Fruit fly (Drosophila melanogaster) whole organism, embryonic: ENCODE measurements around the gene CG13077.

Experiments
- Abd-B ChIP-seq: fragments of 200-800 bp; sonication (Bioruptor generic); optimal IDR thresholded peaks from 2 replicates; lab custom pipeline; 2018; ENCODE audit warnings: missing biosample characterization, mild to moderate bottlenecking, missing genetic modification characterization, moderate library complexity
- Atf3 ChIP-seq: fragments of 200-800 bp; sonication (Bioruptor generic); optimal IDR thresholded peaks from 3 replicates; lab custom pipeline; 2016; ENCODE audit warnings: missing biosample characterization, missing genetic modification characterization
- BEAF-32 ChIP-seq: fragments of 200-800 bp; sonication (Bioruptor generic); optimal IDR thresholded peaks from 3 replicates; lab custom pipeline; 2017; ENCODE audit warnings: missing biosample characterization, missing genetic modification characterization, mild to moderate bottlenecking, moderate library complexity, missing genetic modification reagents
- Bgb ChIP-seq: fragments of 200-800 bp; sonication (Bioruptor generic); IDR thresholded peaks from 2 replicates; pipeline ENCODE4 v1.3.6; 2022; ENCODE audit warnings: missing biosample characterization, missing genetic modification characterization; ENCODE audit not compliant: partially characterized antibody
- BtbVII ChIP-seq: fragments of 200-800 bp; sonication (Bioruptor generic); optimal IDR thresholded peaks from 3 replicates; lab custom pipeline; 2017; ENCODE audit warnings: missing biosample characterization, mild to moderate bottlenecking, missing genetic modification characterization
- CG10147 ChIP-seq: fragments of 200-800 bp; sonication (Bioruptor generic); optimal IDR thresholded peaks from 2 replicates; lab custom pipeline; 2019; ENCODE audit warnings: missing biosample characterization, mild to moderate bottlenecking, missing genetic modification characterization, moderate library complexity
- CG10321 ChIP-seq: fragments of 200-800 bp; sonication (Bioruptor generic); IDR thresholded peaks from 2 replicates; pipeline ENCODE4 v1.3.6; 2022; ENCODE audit warnings: missing biosample characterization, missing genetic modification characterization
- CG10543 ChIP-seq: fragments of 200-800 bp; sonication (Bioruptor generic); optimal IDR thresholded peaks from 3 replicates; lab custom pipeline; 2017; ENCODE audit warnings: missing biosample characterization, mild to moderate bottlenecking, missing genetic modification characterization, moderate library complexity
- CG11085 ChIP-seq: fragments of 200-800 bp; sonication (Bioruptor generic); IDR thresholded peaks from 2 replicates; pipeline ENCODE4 v1.3.6; 2022; ENCODE audit warnings: missing biosample characterization, missing genetic modification characterization
- CG11093 ChIP-seq: fragments of 200-800 bp; sonication (Bioruptor generic); IDR thresholded peaks from 3 replicates; pipeline ENCODE4 v1.3.6; 2022; ENCODE audit warnings: missing biosample characterization, missing genetic modification characterization
- CG11696 ChIP-seq: fragments of 200-800 bp; sonication (Bioruptor generic); IDR thresholded peaks from 2 replicates; pipeline ENCODE4 v1.3.6; 2022; ENCODE audit warnings: missing biosample characterization, missing genetic modification characterization
- CG11723 ChIP-seq: fragments of 200-800 bp; sonication (Bioruptor generic); optimal IDR thresholded peaks from 2 replicates; lab custom pipeline; 2017; ENCODE audit warnings: missing biosample characterization, mild to moderate bottlenecking, missing genetic modification characterization
- CG12391 ChIP-seq: fragments of 200-800 bp; sonication (Bioruptor generic); optimal IDR thresholded peaks from 3 replicates; lab custom pipeline; 2018; ENCODE audit warnings: missing biosample characterization, mild to moderate bottlenecking, missing genetic modification characterization, moderate library complexity
- CG13624 ChIP-seq: fragments of 200-800 bp; sonication (Bioruptor generic); optimal IDR thresholded peaks from 2 replicates; lab custom pipeline; 2016; ENCODE audit warnings: missing biosample characterization, missing genetic modification characterization
- CG14050 ChIP-seq: fragments of 200-800 bp; sonication (Bioruptor generic); IDR thresholded peaks from 3 replicates; pipeline ENCODE4 v1.3.6; 2022; ENCODE audit warnings: missing biosample characterization, missing genetic modification characterization
- CG15514 ChIP-seq: fragments of 200-800 bp; sonication (Bioruptor generic); optimal IDR thresholded peaks from 3 replicates; lab custom pipeline; 2017; ENCODE audit warnings: missing biosample characterization, missing genetic modification characterization, mild to moderate bottlenecking, moderate library complexity, missing genetic modification reagents
- CG1647 ChIP-seq: fragments of 200-800 bp; sonication (Bioruptor generic); optimal IDR thresholded peaks from 3 replicates; lab custom pipeline; 2016; ENCODE audit warnings: missing biosample characterization, missing genetic modification characterization
- CG17912 ChIP-seq: fragments of 200-800 bp; sonication (Bioruptor generic); optimal IDR thresholded peaks from 2 replicates; lab custom pipeline; 2018; ENCODE audit warnings: missing biosample characterization, mild to moderate bottlenecking, missing genetic modification characterization
- CG2116 ChIP-seq: fragments of 200-800 bp; sonication (Bioruptor generic); optimal IDR thresholded peaks from 3 replicates; lab custom pipeline; 2018; ENCODE audit warnings: missing biosample characterization, mild to moderate bottlenecking, missing genetic modification characterization
- CG2712 ChIP-seq: fragments of 200-800 bp; optimal IDR thresholded peaks from 3 replicates; lab custom pipeline; 2019; ENCODE audit warnings: missing biosample characterization, mild to moderate bottlenecking, missing genetic modification characterization, moderate library complexity
- CG3726 ChIP-seq: fragments of 200-800 bp; sonication (Bioruptor generic); IDR thresholded peaks from 3 replicates; pipeline ENCODE4, ENCODE4 v1.3.6; 2022; ENCODE audit warnings: missing biosample characterization, missing genetic modification characterization
- CG3995 ChIP-seq: fragments of 200-800 bp; sonication (Bioruptor generic); optimal IDR thresholded peaks from 3 replicates; lab custom pipeline; 2016; ENCODE audit warnings: missing biosample characterization, missing genetic modification characterization
- CG4617 ChIP-seq: fragments of 200-800 bp; sonication (Bioruptor generic); optimal IDR thresholded peaks from 3 replicates; lab custom pipeline; 2016; ENCODE audit warnings: missing biosample characterization, missing genetic modification characterization, borderline replicate concordance
- CG9797 ChIP-seq: fragments of 200-800 bp; sonication (Bioruptor generic); optimal IDR thresholded peaks from 3 replicates; lab custom pipeline; 2018; ENCODE audit warnings: missing biosample characterization, mild to moderate bottlenecking, missing genetic modification characterization
- CTCF ChIP-seq: fragments of 200-800 bp; sonication (Bioruptor generic); optimal IDR thresholded peaks from 2 replicates; lab custom pipeline; 2017; ENCODE audit warnings: missing biosample characterization, mild to moderate bottlenecking, missing genetic modification characterization, moderate library complexity
- Camta ChIP-seq: fragments of 200-800 bp; sonication (Bioruptor generic); optimal IDR thresholded peaks from 2 replicates; lab custom pipeline; 2016; ENCODE audit warnings: missing biosample characterization, missing genetic modification characterization
- Dll ChIP-seq: fragments of 200-800 bp; sonication (Bioruptor generic); IDR thresholded peaks from 4 replicates; pipeline ENCODE4 v1.3.6; 2022; ENCODE audit warnings: missing biosample characterization, missing genetic modification characterization; ENCODE audit not compliant: partially characterized antibody
- E2f2 ChIP-seq: fragments of 200-800 bp; sonication (Bioruptor generic); IDR thresholded peaks from 2 replicates; pipeline ENCODE4 v1.3.6; 2022; ENCODE audit warnings: missing biosample characterization, missing genetic modification characterization
- GATAe ChIP-seq: fragments of 200-800 bp; sonication (Bioruptor generic); conservative IDR thresholded peaks from 2 replicates; pipeline ENCODE4 v1.3.6; 2022; ENCODE audit warnings: missing biosample characterization, missing genetic modification characterization
- HLH54F ChIP-seq: fragments of 200-800 bp; sonication (Bioruptor generic); optimal IDR thresholded peaks from 3 replicates; lab custom pipeline; 2016; ENCODE audit warnings: missing biosample characterization, missing genetic modification characterization
- HmgD ChIP-seq: fragments of 200-800 bp; sonication (Bioruptor generic); optimal IDR thresholded peaks from 3 replicates; lab custom pipeline; 2016; ENCODE audit warnings: missing biosample characterization, missing genetic modification characterization
- Med ChIP-seq: fragments of 200-800 bp; sonication (Bioruptor generic); peaks from one replicate; lab custom pipeline; 2016; ENCODE audit warnings: missing biosample characterization, missing genetic modification characterization, mild to moderate bottlenecking, inconsistent platforms, moderate library complexity
- PHDP ChIP-seq: fragments of 200-800 bp; sonication (Bioruptor generic); optimal IDR thresholded peaks from 3 replicates; lab custom pipeline; 2018; ENCODE audit warnings: missing biosample characterization, mild to moderate bottlenecking, missing genetic modification characterization, moderate library complexity
- Taf1 ChIP-seq: fragments of 200-800 bp; sonication (Bioruptor generic); IDR thresholded peaks from 2 replicates; pipeline ENCODE4 v1.3.6; 2022; ENCODE audit warnings: missing biosample characterization, missing genetic modification characterization
- Usf ChIP-seq: fragments of 200-800 bp; sonication (Bioruptor generic); optimal IDR thresholded peaks from 2 replicates; lab custom pipeline; 2017; ENCODE audit warnings: missing genotype, missing biosample characterization, missing genetic modification characterization
- ab ChIP-seq: fragments of 200-800 bp; sonication (Bioruptor generic); optimal IDR thresholded peaks from 2 replicates; lab custom pipeline; 2016; ENCODE audit warnings: missing biosample characterization, missing genetic modification characterization
- bowl ChIP-seq: fragments of 200-800 bp; sonication (Bioruptor generic); IDR thresholded peaks from 2 replicates; pipeline ENCODE4 v1.3.6; 2022; ENCODE audit warnings: missing biosample characterization, missing genetic modification characterization
- bsh ChIP-seq, 2 experiments: fragments of 200-800 bp; sonication (Bioruptor generic); optimal IDR thresholded peaks; 2 replicates each; lab custom pipeline; 2017 to 2018; ENCODE audit warnings: mild to moderate bottlenecking in 2 of 2, missing biosample characterization in 2 of 2, missing genetic modification characterization in 2 of 2, moderate library complexity in 1 of 2
- corto ChIP-seq: fragments of 200-800 bp; sonication (Bioruptor generic); optimal IDR thresholded peaks from 2 replicates; lab custom pipeline; 2016; ENCODE audit warnings: missing biosample characterization, mild to moderate bottlenecking, missing genetic modification characterization, moderate library complexity
- dan ChIP-seq: fragments of 200-800 bp; sonication (Bioruptor generic); IDR thresholded peaks from 2 replicates; pipeline ENCODE4 v1.3.6; 2022; ENCODE audit warnings: missing biosample characterization, missing genetic modification characterization
- disco-r ChIP-seq: fragments of 200-800 bp; sonication (Bioruptor generic); optimal IDR thresholded peaks from 2 replicates; lab custom pipeline; 2016; ENCODE audit warnings: missing biosample characterization, missing genetic modification characterization
- emc ChIP-seq: fragments of 200-800 bp; sonication (Bioruptor generic); optimal IDR thresholded peaks from 2 replicates; lab custom pipeline; 2016; ENCODE audit warnings: missing biosample characterization, missing genetic modification characterization
- eve ChIP-seq, 2 experiments: fragments of >200 bp; optimal IDR thresholded peaks; 2 replicates each; lab custom pipeline; 2017; ENCODE audit warnings: missing biosample characterization in 2 of 2, missing genetic modification characterization in 2 of 2
- eyg ChIP-seq: fragments of 200-800 bp; sonication (Bioruptor generic); optimal IDR thresholded peaks from 3 replicates; lab custom pipeline; 2016; ENCODE audit warnings: missing biosample characterization, missing genetic modification characterization
- gsb ChIP-seq: fragments of 200-800 bp; sonication (Bioruptor generic); IDR thresholded peaks from 2 replicates; pipeline ENCODE4 v1.3.6; 2022; ENCODE audit warnings: missing biosample characterization, missing genetic modification characterization
- kay ChIP-seq: fragments of 200-800 bp; sonication (Bioruptor generic); optimal IDR thresholded peaks from 2 replicates; lab custom pipeline; 2016; ENCODE audit warnings: missing biosample characterization, missing genetic modification characterization
- mld ChIP-seq: fragments of 200-800 bp; sonication (Bioruptor generic); IDR thresholded peaks from 3 replicates; pipeline ENCODE4 v1.3.6; 2022; ENCODE audit warnings: missing biosample characterization, missing genetic modification characterization; ENCODE audit not compliant: partially characterized antibody
- nerfin-2 ChIP-seq: fragments of 200-800 bp; sonication (Bioruptor generic); IDR thresholded peaks from 2 replicates; pipeline ENCODE4 v1.3.6; 2022; ENCODE audit warnings: missing biosample characterization, missing genetic modification characterization; ENCODE audit not compliant: partially characterized antibody
- sc ChIP-seq, 3 experiments: fragments of >200 bp in 2 of 3; fragments of 200-800 bp in 1 of 3; sonication (Bioruptor generic) in 1 of 3; optimal IDR thresholded peaks; 2 replicates in 2 of 3; 3 replicates in 1 of 3; lab custom pipeline; 2017; ENCODE audit warnings: mild to moderate bottlenecking in 1 of 3, missing biosample characterization in 1 of 3, missing genetic modification characterization in 1 of 3, missing genetic modification reagents in 1 of 3
- seq ChIP-seq: fragments of 200-800 bp; sonication (Bioruptor generic); IDR thresholded peaks from 2 replicates; pipeline ENCODE4 v1.3.6; 2022; ENCODE audit warnings: missing biosample characterization, missing genetic modification characterization
- sr ChIP-seq: fragments of 200-800 bp; sonication (Bioruptor generic); IDR thresholded peaks from 3 replicates; pipeline ENCODE4 v1.3.6; 2022; ENCODE audit warnings: missing biosample characterization, missing genetic modification characterization
- z ChIP-seq: fragments of 200-800 bp; sonication (Bioruptor generic); IDR thresholded peaks from 3 replicates; pipeline ENCODE4 v1.3.6; 2022; ENCODE audit warnings: missing biosample characterization, missing genetic modification characterization

CG13077 gene

DNA sequence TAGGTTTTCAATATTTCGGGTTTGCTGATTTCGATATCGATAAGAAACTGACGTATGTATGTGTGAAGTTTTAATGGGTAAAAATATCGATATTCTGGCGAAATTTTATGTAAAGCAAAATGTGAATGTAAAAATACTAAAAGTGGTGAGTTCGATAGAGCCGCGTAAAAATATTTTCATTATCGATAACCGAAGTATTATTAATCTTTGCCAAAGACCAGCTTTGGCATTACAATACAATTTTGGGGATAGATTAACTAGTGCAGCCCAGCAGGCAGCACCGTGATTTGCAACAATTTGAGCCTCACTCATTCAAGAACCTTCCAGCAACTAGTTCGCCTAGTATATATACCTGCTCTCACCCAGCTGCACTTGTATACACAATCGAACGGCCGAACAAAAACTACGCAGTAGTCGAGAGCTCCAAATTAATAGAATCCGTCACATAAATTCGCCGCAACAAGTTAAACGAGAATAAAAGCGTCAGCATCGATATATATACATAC lies 23.3 kb upstream of the CG13077 start (continued):
- TF ChIP-seq Dll (peak; percentile 90), mld (GFP tag; lab: Robert Waterston, UW) (peak; percentile 84), CG3726 (no peak), CG9797 (GFP tag; lab: Kevin White, UChicago) (peak; percentile 7), eyg (no peak), BEAF-32 (GFP tag; lab: Kevin White, UChicago) (peak; percentile 81), corto (no peak), kay (no peak), CG17912 (GFP tag; lab: Kevin White, UChicago) (no peak), CG2116 (GFP tag; lab: Kevin White, UChicago) (peak; percentile 78), sc (optimal IDR thresholded peaks at IDR 0.05; lab: Kevin White, UChicago) (no peak), sc (GFP tag; optimal IDR thresholded peaks at IDR 0.05; lab: Kevin White, UChicago) (no peak), bsh (GFP tag; optimal IDR thresholded peaks at IDR 0.05; lab: Kevin White, UChicago) (peak in 1 of 2 experiments; percentile 12), Taf1 (no peak), Bgb (GFP tag; lab: Robert Waterston, UW) (peak; percentile 93), CG2712 (tag; lab: Kevin White, UChicago) (peak; percentile 33), CG11696 (GFP tag; lab: Robert Waterston, UW) (no peak), dan (GFP tag; lab: Robert Waterston, UW) (no peak), CG10321 (GFP tag; lab: Robert Waterston, UW) (no peak), z (GFP tag; lab: Robert Waterston, UW) (no peak), seq (GFP tag; lab: Robert Waterston, UW) (no peak), CG4617 (GFP tag; lab: Kevin White, UChicago) (peak; percentile 2), CG10543 (no peak), BtbVII (GFP tag; lab: Kevin White, UChicago) (peak; percentile 18), CG13624 (GFP tag; lab: Kevin White, UChicago) (peak; percentile 65), CG3995 (GFP tag; lab: Kevin White, UChicago) (peak; percentile 99), emc (GFP tag; lab: Kevin White, UChicago) (no peak), disco-r (GFP tag; lab: Kevin White, UChicago) (no peak), Camta (GFP tag; lab: Kevin White, UChicago) (no peak), CG1647 (GFP tag; lab: Kevin White, UChicago) (no peak), CG15514 (GFP tag; lab: Kevin White, UChicago) (peak; percentile 59), CG11093 (GFP tag; lab: Robert Waterston, UW) (no peak), Usf (no peak), CG14050 (GFP tag; lab: Robert Waterston, UW) (no peak), gsb (GFP tag; lab: Robert Waterston, UW) (no peak), ab (no peak), HLH54F (GFP tag; lab: Kevin White, UChicago) (no peak), E2f2 (GFP tag; lab: Robert Waterston, UW) (peak; percentile 67), Abd-B (GFP tag; lab: Kevin White, UChicago) (peak; percentile 46)
- TF ChIP-seq, all 482 proteins: peak for 98

DNA sequence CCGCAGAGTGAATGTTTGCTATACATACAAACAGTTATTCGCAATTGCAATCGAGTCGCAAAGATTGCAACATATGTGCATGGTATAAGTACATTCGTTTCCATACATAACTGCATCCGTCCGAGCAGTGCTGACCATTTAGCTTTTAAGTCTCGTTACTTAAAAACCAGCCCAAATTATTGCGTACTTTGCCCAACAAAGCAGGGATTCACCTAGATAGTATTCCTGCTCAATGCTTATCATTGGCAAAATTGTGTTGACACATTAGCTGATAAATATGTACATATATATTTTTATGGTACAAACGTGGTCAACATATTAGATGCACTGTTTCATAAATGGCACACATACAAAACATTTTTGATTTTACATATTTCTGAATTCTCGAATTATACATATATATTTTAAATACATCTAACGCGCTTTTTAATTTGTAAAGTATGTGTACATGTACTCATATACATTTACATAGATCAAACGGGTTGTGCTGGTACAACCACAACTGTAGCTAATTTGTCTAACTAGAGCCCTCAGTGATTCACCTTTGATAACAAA lies 22.6 kb upstream of the CG13077 start:
- TF ChIP-seq CTCF (GFP tag; lab: Kevin White, UChicago) = no peak
- TF ChIP-seq bowl (GFP tag; lab: Robert Waterston, UW) = no peak
- TF ChIP-seq sr = no peak
- TF ChIP-seq CG12391 (tag; lab: Kevin White, UChicago) = no peak
- no peak for TF ChIP-seq Atf3 (GFP tag; lab: Kevin White, UChicago)
- TF ChIP-seq GATAe = no peak
- TF ChIP-seq HmgD (GFP tag; lab: Kevin White, UChicago) = no peak
- TF ChIP-seq corto = peak; percentile 3
- no peak for TF ChIP-seq CG11723 (GFP tag; lab: Kevin White, UChicago)
- peak; percentile 34 for TF ChIP-seq Med
- peak; percentile 3 for TF ChIP-seq PHDP (tag; lab: Kevin White, UChicago)
- no peak for TF ChIP-seq CG11085 (GFP tag; lab: Robert Waterston, UW)
- no peak for TF ChIP-seq nerfin-2 (GFP tag; lab: Robert Waterston, UW)
- peak in 1 of 2 experiments; percentile 63 for TF ChIP-seq eve (GFP tag; optimal IDR thresholded peaks at IDR 0.05; lab: Kevin White, UChicago)
- no peak for TF ChIP-seq CG10147 (GFP tag; lab: Kevin White, UChicago)
